Worm (Caenorhabditis elegans): Measurements from ENCODE around the gene srw-118.

- TF ChIP-seq B0310.2 (tag; optimal IDR thresholded peaks at IDR 0.05) (no peak), hnd-1 (tag; optimal IDR thresholded peaks at IDR 0.05) (no peak), ceh-13 (GFP tag; optimal IDR thresholded peaks at IDR 0.05) (no peak), aly-1 (tag; optimal IDR thresholded peaks at IDR 0.05) (no peak), tra-4 (tag; optimal IDR thresholded peaks at IDR 0.05) (no peak), sea-1 (GFP tag; conservative IDR thresholded peaks at IDR 0.05) (no peak), ama-1 (optimal IDR thresholded peaks at IDR 0.05) (no peak), ceh-36 (tag; optimal IDR thresholded peaks at IDR 0.05) (no peak), F13C5.2 (tag; optimal IDR thresholded peaks at IDR 0.05) (no peak), ets-7 (tag; optimal IDR thresholded peaks at IDR 0.05) (no peak), hmbx-1 (tag; optimal IDR thresholded peaks at IDR 0.05) (no peak), flt-1 (GFP tag; IDR thresholded peaks at IDR 0.05) (no peak)
Observed at ce11 chrV:3010468-3010867, 30.6 kb upstream of the srw-118 start, which contains the start of gene srw-136.

Data from whole organism, early embryonic.